Worm (Caenorhabditis elegans): Measurements from ENCODE around the gene T26A8.4.
A peak's percentile ranks its signal among the peaks of the same experiment; 100 is the strongest.

Gene T26A8.4

DNA sequence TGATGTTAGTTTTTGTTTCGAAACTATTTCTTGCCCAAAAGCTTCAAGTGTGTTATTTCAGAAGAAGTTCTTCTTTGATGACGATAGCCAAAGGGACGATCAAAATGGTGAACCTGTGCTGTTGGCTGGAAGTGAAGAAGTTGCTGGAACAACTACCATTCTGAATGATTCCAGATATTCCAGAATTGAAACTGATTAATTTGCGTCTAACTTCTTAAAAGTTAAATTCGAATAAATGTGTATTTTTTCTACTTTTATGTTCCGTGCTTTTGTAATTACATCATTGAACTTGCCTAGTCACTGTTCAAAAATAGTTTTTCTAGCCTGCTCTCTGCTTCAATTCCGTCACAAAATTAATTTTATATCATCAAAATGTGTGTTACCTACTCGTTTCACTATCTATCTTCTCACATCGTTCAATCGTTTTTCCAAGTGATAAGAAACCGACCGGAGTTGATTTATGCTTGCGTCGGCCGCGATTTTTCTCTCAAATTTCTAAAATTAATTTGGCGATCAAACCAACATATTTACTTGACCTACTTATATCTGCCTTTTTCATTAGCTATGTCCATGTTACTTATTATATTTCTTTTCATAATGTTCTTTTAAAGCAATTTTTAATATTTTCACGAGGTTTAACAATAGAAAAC, 42.5 kb upstream of the T26A8.4 start:
- peak; percentile 15 for TF ChIP-seq nhr-71 (tag; optimal IDR thresholded peaks at IDR 0.05)
- peak; percentile 62 for TF ChIP-seq blmp-1 (tag; optimal IDR thresholded peaks at IDR 0.05)
- peak; percentile 39 for TF ChIP-seq lin-14 (GFP tag; optimal IDR thresholded peaks at IDR 0.05)
- peak; percentile 9 for TF ChIP-seq rnt-1 (tag; optimal IDR thresholded peaks at IDR 0.05)
- peak; percentile 66 for TF ChIP-seq elt-2 (tag; optimal IDR thresholded peaks at IDR 0.05)
- TF ChIP-seq elt-3 (tag; optimal IDR thresholded peaks at IDR 0.05): peak in 2 of 6 experiments; percentile 15 to 33
- TF ChIP-seq efl-1 (optimal IDR thresholded peaks at IDR 0.05): no peak
- TF ChIP-seq efl-1 (GFP tag; optimal IDR thresholded peaks at IDR 0.05 in 1 of 2): peak in 1 of 2 experiments; percentile 51
- TF ChIP-seq nhr-237 (tag; optimal IDR thresholded peaks at IDR 0.05): no peak
- no peak for TF ChIP-seq snu-23 (GFP tag; optimal IDR thresholded peaks at IDR 0.05)

DNA sequence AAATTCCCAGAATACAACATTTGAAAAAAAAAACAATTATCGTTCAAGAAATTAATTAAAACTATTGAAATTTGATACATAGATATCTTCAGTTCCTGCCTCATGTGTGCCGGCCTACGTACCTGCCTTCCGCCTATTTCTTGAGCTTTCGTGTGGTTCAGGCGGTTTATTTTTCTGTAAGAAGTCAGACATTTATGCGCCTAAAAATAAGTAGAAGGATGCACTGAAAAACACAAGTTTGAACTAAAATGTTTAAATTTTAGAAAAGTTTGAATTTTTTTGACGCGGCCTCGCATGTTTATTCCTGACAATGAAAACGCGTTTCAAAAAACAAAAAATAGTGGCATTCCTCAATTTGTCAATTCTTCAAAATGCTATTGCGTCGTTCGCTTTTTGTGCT, 41.1 kb upstream of the T26A8.4 start, which contains the start of gene C28C12.11:
TSS of gene C28C12.11 (plus strand) at position 301 of the 400 bp plus-strand sequence.
- TF ChIP-seq ets-5 (GFP tag; IDR thresholded peaks at IDR 0.05) (no peak), pax-3 (tag; optimal IDR thresholded peaks at IDR 0.05) (no peak), vab-15 (tag; optimal IDR thresholded peaks at IDR 0.05) (no peak), Y116A8C.19 (tag; optimal IDR thresholded peaks at IDR 0.05; ENCODE audit: borderline replicate concordance) (no peak)

DNA sequence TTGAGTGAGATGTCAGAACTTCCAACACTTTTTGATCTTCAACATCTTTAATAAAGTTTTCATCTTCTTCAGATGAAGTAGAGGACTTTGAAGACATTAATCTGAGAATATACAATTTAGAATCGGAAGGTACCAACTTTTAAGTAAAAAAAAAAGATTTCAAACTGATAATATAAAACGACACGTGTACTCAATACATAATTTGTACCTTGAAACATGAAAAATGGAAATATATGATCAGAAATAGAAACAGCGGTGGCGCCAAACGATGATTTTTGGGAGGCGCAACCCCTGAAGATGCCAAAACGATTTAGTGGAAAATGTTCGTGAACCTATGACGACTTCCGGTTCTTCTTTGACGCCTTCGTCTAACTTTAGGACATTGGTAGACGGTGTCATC, 39.8 kb upstream of the T26A8.4 start, which contains the start of gene oat-1:
TSS of gene oat-1 (minus strand) at position 101 of the 400 bp plus-strand sequence.
- TF ChIP-seq nhr-76 (tag; optimal IDR thresholded peaks at IDR 0.05): no peak
- TF ChIP-seq pqm-1 (tag; optimal IDR thresholded peaks at IDR 0.05): no peak
- no peak for TF ChIP-seq zip-4 (GFP tag; optimal IDR thresholded peaks at IDR 0.05)
- TF ChIP-seq fkh-4 (tag; optimal IDR thresholded peaks at IDR 0.05; ENCODE audit: borderline replicate concordance): no peak
- TF ChIP-seq mef-2 (tag; optimal IDR thresholded peaks at IDR 0.05): no peak
- TF ChIP-seq lsy-2 (tag; optimal IDR thresholded peaks at IDR 0.05): no peak
- TF ChIP-seq lin-14 (GFP tag; optimal IDR thresholded peaks at IDR 0.05): no peak

DNA sequence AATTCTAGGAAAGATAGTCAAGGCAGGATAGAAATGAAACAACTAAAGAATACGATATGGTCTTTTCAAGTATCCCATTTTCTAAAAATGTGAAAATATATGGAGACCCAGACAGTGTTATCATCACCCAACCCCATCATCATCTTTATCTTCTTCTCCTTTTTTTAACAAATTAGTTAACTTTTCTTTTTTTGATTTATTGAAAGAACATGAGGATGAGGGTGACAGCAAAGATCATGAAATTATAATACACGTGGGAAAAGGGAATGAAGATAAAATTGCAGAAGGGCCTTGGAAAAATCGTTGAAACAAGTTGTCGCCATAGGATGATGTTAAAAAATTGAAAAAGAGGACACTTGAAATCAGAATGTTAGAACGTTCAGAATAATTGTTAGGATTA, 31.5 kb upstream of the T26A8.4 start:
- TF ChIP-seq nhr-71 (tag; optimal IDR thresholded peaks at IDR 0.05) (peak; percentile 49), snu-23 (GFP tag; optimal IDR thresholded peaks at IDR 0.05) (peak; percentile 26), nhr-20 (tag; optimal IDR thresholded peaks at IDR 0.05) (peak; percentile 57), nhr-85 (tag) (peak; percentile 82), tbx-2 (tag; optimal IDR thresholded peaks at IDR 0.05) (peak; percentile 3), blmp-1 (tag; optimal IDR thresholded peaks at IDR 0.05) (peak; percentile 33), lin-14 (GFP tag; optimal IDR thresholded peaks at IDR 0.05) (peak; percentile 55), ceh-8 (GFP tag; optimal IDR thresholded peaks at IDR 0.05) (no peak), lin-35 (GFP tag; optimal IDR thresholded peaks at IDR 0.05) (peak in 1 of 2 experiments; percentile 34), fkh-10 (GFP tag; optimal IDR thresholded peaks at IDR 0.05) (no peak), nhr-84 (tag; optimal IDR thresholded peaks at IDR 0.05) (no peak), mep-1 (tag; optimal IDR thresholded peaks at IDR 0.05) (no peak), nhr-19 (GFP tag; conservative IDR thresholded peaks at IDR 0.05) (peak; percentile 30), elt-3 (tag; optimal IDR thresholded peaks at IDR 0.05) (peak in 4 of 6 experiments; percentile 60 to 86 (median 68))

DNA sequence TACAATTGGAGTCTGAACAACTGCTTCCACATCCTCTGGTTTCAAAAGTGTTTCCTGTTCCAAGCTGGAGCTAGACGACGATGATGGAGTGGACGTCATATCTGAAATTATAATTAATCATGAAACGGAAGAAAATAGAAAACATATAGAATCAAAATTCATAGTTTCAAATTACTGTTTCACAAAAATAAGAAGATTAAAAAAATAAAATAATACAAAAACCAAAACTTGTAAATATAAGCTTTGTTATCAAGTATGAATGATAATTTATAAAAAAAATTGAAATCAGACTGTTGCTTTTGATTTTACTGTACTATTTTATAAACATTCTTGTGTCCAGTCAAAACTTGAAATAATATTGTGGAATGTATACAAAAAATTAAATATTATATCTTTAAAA, 31.0 kb upstream of the T26A8.4 start, which contains the start of gene str-176:
TSS of gene str-176 (minus strand) at position 101 of the 400 bp plus-strand sequence.
- no peak for TF ChIP-seq tbx-2 (tag; optimal IDR thresholded peaks at IDR 0.05)
- TF ChIP-seq nhr-84 (tag; optimal IDR thresholded peaks at IDR 0.05): no peak
- TF ChIP-seq lin-39 (tag; optimal IDR thresholded peaks at IDR 0.05): no peak
- TF ChIP-seq sox-4 (tag; optimal IDR thresholded peaks at IDR 0.05): no peak
- no peak for TF ChIP-seq aly-2 (tag; optimal IDR thresholded peaks at IDR 0.05)
- TF ChIP-seq lin-13 (GFP tag; optimal IDR thresholded peaks at IDR 0.05): no peak
- no peak for TF ChIP-seq fkh-4 (tag; optimal IDR thresholded peaks at IDR 0.05; ENCODE audit: borderline replicate concordance)
- TF ChIP-seq nhr-12 (tag; optimal IDR thresholded peaks at IDR 0.05): no peak

Data from whole organism, L1 larva.